Fruit fly (Drosophila melanogaster) whole organism, wandering third instar larva: ENCODE measurements around the gene mRRF2.

Experiments
- CG32264 ChIP-seq: fragments of 200-800 bp; sonication (Bioruptor generic); optimal IDR thresholded peaks from 2 replicates; lab custom pipeline; 2016; ENCODE audit warnings: missing biosample characterization, missing genetic modification characterization
- CG9705 ChIP-seq: fragments of 200-800 bp; sonication (Bioruptor generic); optimal IDR thresholded peaks from 2 replicates; lab custom pipeline; 2018; ENCODE audit warnings: missing biosample characterization, mild to moderate bottlenecking, missing genetic modification characterization
- CrebA ChIP-seq: fragments of 200-800 bp; sonication (Bioruptor generic); optimal IDR thresholded peaks from 2 replicates; lab custom pipeline; 2016; ENCODE audit warnings: missing biosample characterization, mild to moderate bottlenecking, missing genetic modification characterization, borderline replicate concordance
- Dfd ChIP-seq: fragments of >200 bp; optimal IDR thresholded peaks from 2 replicates; lab custom pipeline; 2017; ENCODE audit warnings: missing biosample characterization, missing genetic modification characterization
- Dif ChIP-seq: fragments of 200-275, 200-300 bp; sonication (Bioruptor generic); optimal IDR thresholded peaks from 2 replicates; lab custom pipeline; 2018; ENCODE audit warnings: missing biosample characterization, missing genetic modification characterization; ENCODE audit not compliant: partially characterized antibody
- GATAd ChIP-seq: sonication (Bioruptor generic); optimal IDR thresholded peaks from 2 replicates; lab custom pipeline; 2016; ENCODE audit warnings: missing biosample characterization, missing genetic modification characterization
- HLH106 ChIP-seq: fragments of 200-800 bp; optimal IDR thresholded peaks from 3 replicates; lab custom pipeline; 2019; ENCODE audit warnings: missing biosample characterization, mild to moderate bottlenecking, missing genetic modification characterization, moderate library complexity
- Hnf4 ChIP-seq: fragments of 200-800 bp; sonication (Bioruptor generic); optimal IDR thresholded peaks from 2 replicates; lab custom pipeline; 2016; ENCODE audit warnings: missing biosample characterization, mild to moderate bottlenecking, missing genetic modification characterization
- Hr83 ChIP-seq: fragments of 200-300 bp; sonication (Bioruptor generic); optimal IDR thresholded peaks from 2 replicates; lab custom pipeline; 2016; ENCODE audit warnings: missing biosample characterization, mild to moderate bottlenecking, missing genetic modification characterization, moderate library complexity; ENCODE audit not compliant: poor library complexity, severe bottlenecking
- Jra ChIP-seq: sonication (Bioruptor generic); optimal IDR thresholded peaks from 2 replicates; lab custom pipeline; 2016; ENCODE audit warnings: missing biosample characterization, missing genetic modification characterization
- Mio ChIP-seq: sonication (Bioruptor generic); optimal IDR thresholded peaks from 2 replicates; lab custom pipeline; 2016; ENCODE audit warnings: missing biosample characterization, missing genetic modification characterization
- Myc ChIP-seq: fragments of >200 bp; optimal IDR thresholded peaks from 2 replicates; lab custom pipeline; 2017
- N ChIP-seq: fragments of >200 bp; optimal IDR thresholded peaks from 2 replicates; lab custom pipeline; 2018; ENCODE audit warnings: missing biosample characterization, missing external identifiers, missing genetic modification characterization
- OdsH ChIP-seq: fragments of 200-800 bp; sonication (Bioruptor generic); optimal IDR thresholded peaks from 2 replicates; lab custom pipeline; 2016; ENCODE audit warnings: missing biosample characterization, mild to moderate bottlenecking, missing genetic modification characterization
- Rel ChIP-seq, 2 experiments: fragments of 200-800 bp; sonication (Bioruptor generic) in 1 of 2; optimal IDR thresholded peaks; 2 replicates in 1 of 2; 3 replicates in 1 of 2; lab custom pipeline; 2016 to 2019; ENCODE audit warnings: mild to moderate bottlenecking in 2 of 2, missing biosample characterization in 2 of 2, missing genetic modification characterization in 2 of 2, moderate library complexity in 1 of 2
- Vsx2 ChIP-seq: fragments of 200-300, 225-300 bp; sonication (Bioruptor generic); optimal IDR thresholded peaks from 2 replicates; lab custom pipeline; 2018; ENCODE audit warnings: missing biosample characterization, missing genetic modification characterization; ENCODE audit not compliant: partially characterized antibody
- br ChIP-seq: fragments of 200-800 bp; sonication (Bioruptor generic); optimal IDR thresholded peaks from 2 replicates; lab custom pipeline; 2016; ENCODE audit warnings: missing biosample characterization, missing genetic modification characterization
- brk ChIP-seq: fragments of 200-800 bp; sonication (Bioruptor generic); optimal IDR thresholded peaks from 2 replicates; lab custom pipeline; 2016; ENCODE audit warnings: missing biosample characterization, mild to moderate bottlenecking, missing genetic modification characterization
- dl ChIP-seq, 2 experiments: fragments of 175-275, 200-275 bp in 1 of 2; fragments of 200-275 bp in 1 of 2; sonication (Bioruptor generic); optimal IDR thresholded peaks; lab custom pipeline; 2018; ENCODE audit warnings: mild to moderate bottlenecking in 2 of 2, missing biosample characterization in 2 of 2, missing genetic modification characterization in 2 of 2, moderate library complexity in 2 of 2; ENCODE audit not compliant: partially characterized antibody in 2 of 2, insufficient read depth in 1 of 2
- ey ChIP-seq: fragments of 200-800 bp; sonication (Bioruptor generic); optimal IDR thresholded peaks from 2 replicates; lab custom pipeline; 2016; ENCODE audit warnings: missing biosample characterization, missing genetic modification characterization
- foxo ChIP-seq, 2 experiments: fragments of 200-800 bp; sonication (Bioruptor generic); optimal IDR thresholded peaks; 2 replicates in 1 of 2; 3 replicates in 1 of 2; lab custom pipeline; 2016 to 2017; ENCODE audit warnings: missing biosample characterization in 2 of 2, missing genetic modification characterization in 2 of 2
- fru ChIP-seq: fragments of 200-800 bp; sonication (Bioruptor generic); optimal IDR thresholded peaks from 3 replicates; lab custom pipeline; 2016; ENCODE audit warnings: missing biosample characterization, mild to moderate bottlenecking, missing genetic modification characterization
- h ChIP-seq: fragments of 200-800 bp; sonication (Bioruptor generic); optimal IDR thresholded peaks from 3 replicates; lab custom pipeline; 2016; ENCODE audit warnings: missing biosample characterization, mild to moderate bottlenecking, missing genetic modification characterization
- jim ChIP-seq: fragments of 175-275, 200-325 bp; sonication (Bioruptor generic); optimal IDR thresholded peaks from 2 replicates; lab custom pipeline; 2016; ENCODE audit warnings: missing biosample characterization, mild to moderate bottlenecking, missing genetic modification characterization
- lola ChIP-seq: fragments of >200 bp; optimal IDR thresholded peaks from 2 replicates; lab custom pipeline; 2017; ENCODE audit warnings: missing biosample characterization, missing genetic modification characterization
- pan ChIP-seq: fragments of >200 bp; optimal IDR thresholded peaks from 2 replicates; lab custom pipeline; 2017
- psq ChIP-seq: fragments of 200-800 bp; sonication (Bioruptor generic); optimal IDR thresholded peaks from 3 replicates; lab custom pipeline; 2017; ENCODE audit warnings: missing biosample characterization, mild to moderate bottlenecking, missing genetic modification characterization, moderate library complexity
- rgr ChIP-seq: fragments of 200-800 bp; sonication (Bioruptor generic); optimal IDR thresholded peaks from 3 replicates; lab custom pipeline; 2016; ENCODE audit warnings: missing biosample characterization, mild to moderate bottlenecking, missing genetic modification characterization
- sv ChIP-seq: fragments of 200-800 bp; sonication (Bioruptor generic); optimal IDR thresholded peaks from 3 replicates; lab custom pipeline; 2016; ENCODE audit warnings: missing biosample characterization, missing genetic modification characterization
- usp ChIP-seq: fragments of >200 bp; optimal IDR thresholded peaks from 2 replicates; lab custom pipeline; 2017; ENCODE audit warnings: missing biosample characterization, missing genetic modification characterization
- woc ChIP-seq: sonication (Bioruptor generic); optimal IDR thresholded peaks from 2 replicates; lab custom pipeline; 2016; ENCODE audit warnings: missing biosample characterization, mild to moderate bottlenecking, missing genetic modification characterization

The mRRF2 gene

dm6 chr3R:22613448-22613847 lies at the start of gene mRRF2, which contains the start of gene CG31156:
TSS of gene mRRF2 (plus strand) at chr3R:22613686.
TSS of gene CG31156 (minus strand) at chr3R:22613656.
- no peak for TF ChIP-seq foxo (GFP tag; optimal IDR thresholded peaks at IDR 0.05; lab: Kevin White, UChicago)
- no peak for TF ChIP-seq Hnf4
- no peak for TF ChIP-seq Jra (GFP tag; lab: Kevin White, UChicago)
- no peak for TF ChIP-seq Vsx2
- no peak for TF ChIP-seq HLH106 (tag; lab: Kevin White, UChicago)
- no peak for TF ChIP-seq ey (GFP tag; lab: Kevin White, UChicago)
- TF ChIP-seq h (GFP tag; lab: Kevin White, UChicago), result no peak
- TF ChIP-seq fru (GFP tag; lab: Kevin White, UChicago), result no peak
- TF ChIP-seq psq (GFP tag; lab: Kevin White, UChicago), result no peak
- TF ChIP-seq Dif (GFP tag; lab: Kevin White, UChicago), result no peak

dm6 chr3R:22564076-22564475 lies 49.4 kb upstream of the mRRF2 start:
- TF ChIP-seq Jra (GFP tag; lab: Kevin White, UChicago) (no peak), lola (GFP tag; lab: Kevin White, UChicago) (no peak), Mio (GFP tag; lab: Kevin White, UChicago) (no peak), Dif (GFP tag; lab: Kevin White, UChicago) (no peak), OdsH (GFP tag; lab: Kevin White, UChicago) (no peak), Hr83 (GFP tag; lab: Kevin White, UChicago) (no peak), N (no peak), rgr (GFP tag; lab: Kevin White, UChicago) (no peak), foxo (GFP tag; optimal IDR thresholded peaks at IDR 0.05; lab: Kevin White, UChicago) (no peak), ey (GFP tag; lab: Kevin White, UChicago) (no peak), Rel (GFP tag; optimal IDR thresholded peaks at IDR 0.05; lab: Kevin White, UChicago) (no peak), Rel (tag; optimal IDR thresholded peaks at IDR 0.05; lab: Kevin White, UChicago) (no peak), GATAd (GFP tag; lab: Kevin White, UChicago) (no peak), br (GFP tag; lab: Kevin White, UChicago) (no peak), pan (lab: Kevin White, UChicago) (no peak), jim (no peak), CrebA (GFP tag; lab: Kevin White, UChicago) (no peak), psq (GFP tag; lab: Kevin White, UChicago) (no peak)
- TF ChIP-seq, all 38 proteins: peak for 0

dm6 chr3R:22564707-22565106 lies 48.8 kb upstream of the mRRF2 start:
- TF ChIP-seq Hnf4, result no peak
- TF ChIP-seq Dfd (GFP tag; lab: Kevin White, UChicago), result no peak
- no peak for TF ChIP-seq fru (GFP tag; lab: Kevin White, UChicago)
- TF ChIP-seq jim, result no peak
- TF ChIP-seq CG9705 (GFP tag; lab: Kevin White, UChicago), result no peak

- TF ChIP-seq CrebA (GFP tag; lab: Kevin White, UChicago) (no peak), CG9705 (GFP tag; lab: Kevin White, UChicago) (no peak), CG32264 (no peak), dl (GFP tag; optimal IDR thresholded peaks at IDR 0.05; lab: Kevin White, UChicago; ENCODE audit: insufficient read depth in 1 of 2, partially characterized antibody in 2 of 2) (no peak), woc (GFP tag; lab: Kevin White, UChicago) (no peak), Dfd (GFP tag; lab: Kevin White, UChicago) (no peak), Myc (no peak), pan (lab: Kevin White, UChicago) (no peak), usp (GFP tag; lab: Kevin White, UChicago) (no peak)
- TF ChIP-seq, all 38 proteins: peak for 0
Measured at dm6 chr3R:22565732-22566131, 47.8 kb upstream of the mRRF2 start.

DNA sequence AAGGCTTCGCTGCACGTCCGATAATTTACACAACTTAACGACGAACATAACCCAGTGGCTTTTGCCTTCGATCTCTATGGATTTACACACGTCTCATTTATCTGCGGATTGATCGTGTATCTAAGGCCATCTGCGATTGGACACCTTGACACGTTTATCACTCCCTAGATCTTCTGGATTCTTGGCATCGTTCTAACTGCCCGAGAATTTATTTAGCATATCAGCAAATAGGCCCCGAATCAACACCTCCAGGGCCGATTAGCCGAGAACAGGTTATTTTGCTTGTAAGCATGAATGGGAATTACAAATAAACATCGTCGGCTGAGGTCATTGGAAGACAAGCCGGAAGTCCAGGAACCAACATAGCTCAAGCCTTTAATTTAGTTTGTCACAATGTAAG lies 45.0 kb upstream of the mRRF2 start:
- TF ChIP-seq brk (GFP tag; lab: Kevin White, UChicago) (no peak), sv (GFP tag; lab: Kevin White, UChicago) (no peak), Dfd (GFP tag; lab: Kevin White, UChicago) (no peak), foxo (GFP tag; optimal IDR thresholded peaks at IDR 0.05; lab: Kevin White, UChicago) (no peak), Myc (no peak), ey (GFP tag; lab: Kevin White, UChicago) (no peak), Hnf4 (no peak)
